Fruit fly (Drosophila melanogaster): ENCODE results near the gene nAChRalpha3.

- TF ChIP-seq dmrt93B (GFP tag; optimal IDR thresholded peaks at IDR 0.05) (no peak), h (GFP tag; optimal IDR thresholded peaks at IDR 0.05) (no peak), Abd-B (GFP tag; optimal IDR thresholded peaks at IDR 0.05) (no peak), pan (optimal IDR thresholded peaks at IDR 0.05) (no peak), Hr83 (GFP tag; optimal IDR thresholded peaks at IDR 0.05; ENCODE audit: poor library complexity, severe bottlenecking) (no peak), Sp1 (GFP tag; optimal IDR thresholded peaks at IDR 0.05) (no peak), GATAd (GFP tag; optimal IDR thresholded peaks at IDR 0.05) (no peak), tai (GFP tag; optimal IDR thresholded peaks at IDR 0.05) (no peak), fru (GFP tag; optimal IDR thresholded peaks at IDR 0.05) (peak; percentile 60), rgr (GFP tag; optimal IDR thresholded peaks at IDR 0.05) (no peak), Myc (optimal IDR thresholded peaks at IDR 0.05) (no peak), jim (GFP tag; optimal IDR thresholded peaks at IDR 0.05) (no peak)
These were observed 46.6 kb upstream of the nAChRalpha3 start for dm6 chrX:8413513-8414113.

Data from whole organism, wandering third instar larva.